Fruit fly (Drosophila melanogaster) whole organism, embryonic: ENCODE measurements around the gene prt.

Experiments used
- BtbVII ChIP-seq: fragments of 200-800 bp; sonication (Bioruptor generic); optimal IDR thresholded peaks from 3 replicates; lab custom pipeline; 2017; ENCODE audit warnings: missing biosample characterization, mild to moderate bottlenecking, missing genetic modification characterization
- Bteb2 ChIP-seq: fragments of 200-800 bp; sonication (Bioruptor generic); optimal IDR thresholded peaks from 2 replicates; lab custom pipeline; 2016; ENCODE audit warnings: missing biosample characterization, missing genetic modification characterization
- CG10147 ChIP-seq: fragments of 200-800 bp; sonication (Bioruptor generic); optimal IDR thresholded peaks from 2 replicates; lab custom pipeline; 2019; ENCODE audit warnings: missing biosample characterization, mild to moderate bottlenecking, missing genetic modification characterization, moderate library complexity
- CG11456 ChIP-seq: fragments of 200-800 bp; sonication (Bioruptor generic); IDR thresholded peaks from 3 replicates; pipeline ENCODE4 v1.3.6; 2022; ENCODE audit warnings: missing biosample characterization, missing genetic modification characterization
- CG11560 ChIP-seq: fragments of 200-800 bp; sonication (Bioruptor generic); IDR thresholded peaks from 3 replicates; pipeline ENCODE4 v1.3.6; 2022; ENCODE audit warnings: missing biosample characterization, missing genetic modification characterization
- CG11695 ChIP-seq: fragments of 200-800 bp; sonication (Bioruptor generic); IDR thresholded peaks from 3 replicates; pipeline ENCODE4 v1.3.6; 2022; ENCODE audit warnings: missing biosample characterization, missing genetic modification characterization
- CG12236 ChIP-seq: fragments of 200-800 bp; sonication (Bioruptor generic); optimal IDR thresholded peaks from 2 replicates; lab custom pipeline; 2016; ENCODE audit warnings: missing biosample characterization, missing genetic modification characterization
- CG13123 ChIP-seq: fragments of 200-800 bp; sonication (Bioruptor generic); optimal IDR thresholded peaks from 2 replicates; lab custom pipeline; 2016; ENCODE audit warnings: missing biosample characterization, missing genetic modification characterization
- CG13775 ChIP-seq: fragments of 200-800 bp; sonication (Bioruptor generic); optimal IDR thresholded peaks from 3 replicates; lab custom pipeline; 2017; ENCODE audit warnings: missing biosample characterization, mild to moderate bottlenecking, missing genetic modification characterization
- CG14441 ChIP-seq: fragments of 200-800 bp; sonication (Bioruptor generic); IDR thresholded peaks from 2 replicates; pipeline ENCODE4 v1.3.6; 2022; ENCODE audit warnings: missing biosample characterization, missing genetic modification characterization
- CG15073 ChIP-seq: fragments of 200-800 bp; sonication (Bioruptor generic); optimal IDR thresholded peaks from 2 replicates; lab custom pipeline; 2016; ENCODE audit warnings: missing biosample characterization, missing genetic modification characterization
- CG17359 ChIP-seq: fragments of 200-800 bp; sonication (Bioruptor generic); optimal IDR thresholded peaks from 3 replicates; lab custom pipeline; 2018; ENCODE audit warnings: missing biosample characterization, mild to moderate bottlenecking, missing genetic modification characterization, moderate library complexity
- CG18619 ChIP-seq: fragments of 200-800 bp; sonication (Bioruptor generic); optimal IDR thresholded peaks from 3 replicates; lab custom pipeline; 2017; ENCODE audit warnings: missing biosample characterization, mild to moderate bottlenecking, missing genetic modification characterization
- CG30403 ChIP-seq: fragments of 200-800 bp; sonication (Bioruptor generic); optimal IDR thresholded peaks from 3 replicates; lab custom pipeline; 2016; ENCODE audit warnings: missing biosample characterization, missing genetic modification characterization
- CG30431 ChIP-seq: fragments of 200-800 bp; sonication (Bioruptor generic); optimal IDR thresholded peaks from 2 replicates; lab custom pipeline; 2017; ENCODE audit warnings: missing biosample characterization, missing genetic modification characterization
- CG3065 ChIP-seq: fragments of 200-800 bp; sonication (Bioruptor generic); optimal IDR thresholded peaks from 2 replicates; lab custom pipeline; 2016; ENCODE audit warnings: missing biosample characterization, missing genetic modification characterization
- CG32772 ChIP-seq: fragments of 200-800 bp; sonication (Bioruptor generic); IDR thresholded peaks from 2 replicates; pipeline ENCODE4 v1.3.6; 2022; ENCODE audit warnings: missing biosample characterization, missing genetic modification characterization
- CG33213 ChIP-seq: fragments of 200-800 bp; sonication (Bioruptor generic); optimal IDR thresholded peaks from 3 replicates; lab custom pipeline; 2016; ENCODE audit warnings: missing biosample characterization, missing genetic modification characterization
- CG4328 ChIP-seq: fragments of 200-800 bp; sonication (Bioruptor generic); optimal IDR thresholded peaks from 3 replicates; lab custom pipeline; 2017; ENCODE audit warnings: missing biosample characterization, missing genetic modification reagents, missing genetic modification characterization
- CG4617 ChIP-seq: fragments of 200-800 bp; sonication (Bioruptor generic); optimal IDR thresholded peaks from 3 replicates; lab custom pipeline; 2016; ENCODE audit warnings: missing biosample characterization, missing genetic modification characterization, borderline replicate concordance
- CG5953 ChIP-seq: fragments of 200-800 bp; sonication (Bioruptor generic); IDR thresholded peaks from 2 replicates; pipeline ENCODE4 v1.3.6; 2022; ENCODE audit warnings: missing biosample characterization, missing genetic modification characterization
- CG6765 ChIP-seq: fragments of 200-800 bp; sonication (Bioruptor generic); optimal IDR thresholded peaks from 3 replicates; lab custom pipeline; 2017; ENCODE audit warnings: missing biosample characterization, mild to moderate bottlenecking, missing genetic modification characterization
- CG7745 ChIP-seq: fragments of 200-800 bp; sonication (Bioruptor generic); optimal IDR thresholded peaks from 2 replicates; lab custom pipeline; 2018; ENCODE audit warnings: missing biosample characterization, mild to moderate bottlenecking, missing genetic modification characterization, moderate library complexity
- CG8089 ChIP-seq: fragments of 200-800 bp; sonication (Bioruptor generic); optimal IDR thresholded peaks from 3 replicates; lab custom pipeline; 2016; ENCODE audit warnings: missing biosample characterization, missing genetic modification characterization
- CG8290 ChIP-seq, 3 experiments: fragments of 200-800 bp; sonication (Bioruptor generic); optimal IDR thresholded peaks; 2 replicates each; lab custom pipeline; 2016 to 2019; ENCODE audit warnings: missing biosample characterization in 3 of 3, missing genetic modification characterization in 3 of 3, mild to moderate bottlenecking in 2 of 3, moderate library complexity in 1 of 3
- CG9727 ChIP-seq: fragments of 200-800 bp; sonication (Bioruptor generic); optimal IDR thresholded peaks from 3 replicates; lab custom pipeline; 2017; ENCODE audit warnings: missing biosample characterization, mild to moderate bottlenecking, missing genetic modification characterization
- Deaf1 ChIP-seq: fragments of 200-800 bp; optimal IDR thresholded peaks from 3 replicates; lab custom pipeline; 2019; ENCODE audit warnings: missing biosample characterization, mild to moderate bottlenecking, missing genetic modification characterization, moderate library complexity
- Drgx ChIP-seq: fragments of 200-800 bp; sonication (Bioruptor generic); IDR thresholded peaks from 2 replicates; pipeline ENCODE4 v1.3.6; 2022; ENCODE audit warnings: missing biosample characterization, missing genetic modification characterization
- Elba2 ChIP-seq: fragments of 200-800 bp; sonication (Bioruptor generic); optimal IDR thresholded peaks from 3 replicates; lab custom pipeline; 2016; ENCODE audit warnings: missing biosample characterization, missing genetic modification characterization
- Ets97D ChIP-seq: fragments of 200-800 bp; sonication (Bioruptor generic); optimal IDR thresholded peaks from 3 replicates; lab custom pipeline; 2016; ENCODE audit warnings: missing biosample characterization, missing genetic modification characterization
- Fer3 ChIP-seq: fragments of 200-800 bp; sonication (Bioruptor generic); optimal IDR thresholded peaks from 2 replicates; lab custom pipeline; 2018; ENCODE audit warnings: missing biosample characterization, mild to moderate bottlenecking, missing genetic modification characterization, moderate library complexity
- HHEX ChIP-seq: fragments of 200-800 bp; sonication (Bioruptor generic); optimal IDR thresholded peaks from 3 replicates; lab custom pipeline; 2017; ENCODE audit warnings: missing biosample characterization, mild to moderate bottlenecking, missing genetic modification characterization, missing genetic modification reagents
- HLH4C ChIP-seq: fragments of 200-800 bp; sonication (Bioruptor generic); IDR thresholded peaks from 3 replicates; pipeline ENCODE4 v1.3.6; 2022; ENCODE audit warnings: missing biosample characterization, missing genetic modification characterization; ENCODE audit not compliant: partially characterized antibody
- Ptx1 ChIP-seq: fragments of 200-800 bp; sonication (Bioruptor generic); IDR thresholded peaks from 2 replicates; pipeline ENCODE4 v1.3.6; 2022; ENCODE audit warnings: missing biosample characterization, missing genetic modification characterization
- Tbp ChIP-seq: fragments of >200 bp; optimal IDR thresholded peaks from 2 replicates; lab custom pipeline; 2018; ENCODE audit warnings: missing biosample characterization, missing genetic modification characterization
- fd102C ChIP-seq: fragments of 200-800 bp; sonication (Bioruptor generic); optimal IDR thresholded peaks from 2 replicates; lab custom pipeline; 2018; ENCODE audit warnings: missing biosample characterization, mild to moderate bottlenecking, missing genetic modification characterization, moderate library complexity
- gce ChIP-seq: fragments of 200-800 bp; sonication (Bioruptor generic); IDR thresholded peaks from 3 replicates; pipeline ENCODE4 v1.3.6; 2022; ENCODE audit warnings: missing biosample characterization, missing genetic modification characterization
- hb ChIP-seq: fragments of 200-800 bp; sonication (Bioruptor generic); IDR thresholded peaks from 3 replicates; pipeline ENCODE4 v1.3.6; 2022; ENCODE audit warnings: missing biosample characterization, missing genetic modification characterization; ENCODE audit not compliant: partially characterized antibody
- her ChIP-seq: fragments of 200-800 bp; sonication (Bioruptor generic); optimal IDR thresholded peaks from 2 replicates; lab custom pipeline; 2016; ENCODE audit warnings: missing biosample characterization, missing genetic modification characterization
- hkb ChIP-seq, 2 experiments: fragments of 200-800 bp in 1 of 2; fragments of >200 bp in 1 of 2; sonication (Bioruptor generic) in 1 of 2; IDR thresholded peaks in 1 of 2; optimal IDR thresholded peaks in 1 of 2; 2 replicates each; pipeline versions ENCODE4 v1.3.6 to Lab custom; 2017 to 2022; ENCODE audit warnings: missing biosample characterization in 1 of 2, missing genetic modification characterization in 1 of 2
- ind ChIP-seq: fragments of 200-800 bp; sonication (Bioruptor generic); optimal IDR thresholded peaks from 3 replicates; lab custom pipeline; 2016; ENCODE audit warnings: missing biosample characterization, missing genetic modification characterization
- lola ChIP-seq, 3 experiments: fragments of >200 bp in 2 of 3; fragments of 200-800 bp in 1 of 3; sonication (Bioruptor generic) in 1 of 3; optimal IDR thresholded peaks; 2 replicates each; lab custom pipeline; 2017 to 2019; ENCODE audit warnings: missing biosample characterization in 3 of 3, missing genetic modification characterization in 3 of 3, mild to moderate bottlenecking in 1 of 3, moderate library complexity in 1 of 3
- pho ChIP-seq: fragments of 200-800 bp; sonication (Bioruptor generic); optimal IDR thresholded peaks from 2 replicates; lab custom pipeline; 2016; ENCODE audit warnings: missing biosample characterization, missing genetic modification characterization
- repo ChIP-seq: fragments of 200-800 bp; sonication (Bioruptor generic); optimal IDR thresholded peaks from 2 replicates; lab custom pipeline; 2016; ENCODE audit warnings: missing biosample characterization, missing genetic modification characterization
- sim ChIP-seq: fragments of 200-800 bp; sonication (Bioruptor generic); IDR thresholded peaks from 2 replicates; pipeline ENCODE4 v1.3.6; 2022; ENCODE audit warnings: missing biosample characterization, missing genetic modification characterization
- sqz ChIP-seq: fragments of 200-800 bp; sonication (Bioruptor generic); optimal IDR thresholded peaks from 3 replicates; lab custom pipeline; 2018; ENCODE audit warnings: missing biosample characterization, mild to moderate bottlenecking, missing genetic modification characterization
- ssp ChIP-seq: fragments of 200-800 bp; sonication (Bioruptor generic); IDR thresholded peaks from 2 replicates; pipeline ENCODE4 v1.3.6; 2022; ENCODE audit warnings: missing biosample characterization, missing genetic modification characterization
- stc ChIP-seq: fragments of 200-800 bp; sonication (Bioruptor generic); IDR thresholded peaks from 2 replicates; pipeline ENCODE4 v1.3.6; 2022; ENCODE audit warnings: missing biosample characterization, missing genetic modification characterization
- unc-4 ChIP-seq: fragments of 200-800 bp; sonication (Bioruptor generic); IDR thresholded peaks from 2 replicates; pipeline ENCODE4 v1.3.6; 2022; ENCODE audit warnings: missing biosample characterization, missing genetic modification characterization; ENCODE audit not compliant: partially characterized antibody
- zen2 ChIP-seq: fragments of 200-800 bp; sonication (Bioruptor generic); IDR thresholded peaks from 3 replicates; pipeline ENCODE4 v1.3.6; 2022; ENCODE audit warnings: missing biosample characterization, missing genetic modification characterization; ENCODE audit not compliant: partially characterized antibody

prt gene

DNA sequence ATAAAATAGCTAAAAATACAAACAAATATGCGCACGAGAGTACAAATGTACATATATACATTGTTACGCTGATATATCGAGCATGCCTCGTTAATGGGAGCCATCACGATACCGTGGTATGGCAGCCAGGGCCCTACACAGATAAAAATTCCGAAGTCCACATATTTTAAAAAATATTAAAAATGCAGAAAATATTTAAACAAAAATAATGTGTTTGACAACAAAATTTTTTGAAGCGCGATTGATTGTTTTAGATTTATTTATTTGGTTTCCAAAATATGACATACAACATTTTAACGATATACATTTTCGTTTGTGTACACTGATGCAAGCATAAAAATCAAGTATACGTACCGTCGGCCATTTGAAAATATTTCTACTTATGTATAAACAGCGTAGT lies 27.9 kb upstream of the prt start (continued):
- TF ChIP-seq CG12236, result no peak
- peak; percentile 54 for TF ChIP-seq ssp (GFP tag; lab: Robert Waterston, UW)
- no peak for TF ChIP-seq sim (GFP tag; lab: Robert Waterston, UW)
- peak; percentile 83 for TF ChIP-seq BtbVII (GFP tag; lab: Kevin White, UChicago)
- peak; percentile 88 for TF ChIP-seq Drgx (GFP tag; lab: Robert Waterston, UW)
- TF ChIP-seq Ptx1 (GFP tag; lab: Robert Waterston, UW), result peak; percentile 86
- peak; percentile 13 for TF ChIP-seq CG8089 (GFP tag; lab: Kevin White, UChicago)
- peak; percentile 21 for TF ChIP-seq CG8290 (GFP tag; optimal IDR thresholded peaks at IDR 0.05; lab: Kevin White, UChicago)
- TF ChIP-seq CG8290 (tag; optimal IDR thresholded peaks at IDR 0.05; lab: Kevin White, UChicago), result peak in 1 of 2 experiments; percentile 24
- no peak for TF ChIP-seq CG4328
- TF ChIP-seq CG11456 (GFP tag; lab: Robert Waterston, UW), result peak; percentile 75; the same call in 2 of the 3 replicates
- peak; percentile 24 for TF ChIP-seq Ets97D
- peak; percentile 79 for TF ChIP-seq CG6765 (GFP tag; lab: Kevin White, UChicago)
- no peak for TF ChIP-seq Elba2 (GFP tag; lab: Kevin White, UChicago)
- peak; percentile 75 for TF ChIP-seq Bteb2
- peak; percentile 81 for TF ChIP-seq CG13775 (GFP tag; lab: Kevin White, UChicago)
- TF ChIP-seq pho, result peak; percentile 78
- TF ChIP-seq ind (GFP tag; lab: Kevin White, UChicago), result peak; percentile 82
- TF ChIP-seq CG3065 (GFP tag; lab: Kevin White, UChicago), result peak; percentile 13
- peak; percentile 13 for TF ChIP-seq repo (GFP tag; lab: Kevin White, UChicago)
- no peak for TF ChIP-seq Tbp (GFP tag; lab: Kevin White, UChicago)
- peak; percentile 86 for TF ChIP-seq CG30403 (GFP tag; lab: Kevin White, UChicago)
- peak; percentile 16 for TF ChIP-seq CG33213 (GFP tag; lab: Kevin White, UChicago)
- peak; percentile 29 for TF ChIP-seq CG30431 (GFP tag; lab: Kevin White, UChicago)
- peak; percentile 85 for TF ChIP-seq CG9727
- TF ChIP-seq CG4617 (GFP tag; lab: Kevin White, UChicago), result peak; percentile 16
- peak; percentile 79 for TF ChIP-seq CG14441
- TF ChIP-seq CG15073 (GFP tag; lab: Kevin White, UChicago), result no peak
- peak; percentile 58; the same call in 2 of the 3 replicates for TF ChIP-seq CG11560
- no peak for TF ChIP-seq hkb (optimal IDR thresholded peaks at IDR 0.05; lab: Kevin White, UChicago)
- peak; percentile 89 for TF ChIP-seq hkb (GFP tag; IDR thresholded peaks at IDR 0.05; lab: Robert Waterston, UW)
- TF ChIP-seq unc-4 (GFP tag; lab: Robert Waterston, UW), result no peak
- peak; percentile 63 for TF ChIP-seq Deaf1 (tag; lab: Kevin White, UChicago)
- TF ChIP-seq CG7745 (tag; lab: Kevin White, UChicago), result no peak
- no peak for TF ChIP-seq CG13123 (GFP tag; lab: Kevin White, UChicago)
- TF ChIP-seq HHEX (GFP tag; lab: Kevin White, UChicago), result peak; percentile 67
- no peak for TF ChIP-seq fd102C (GFP tag; lab: Kevin White, UChicago)
- peak; percentile 56 for TF ChIP-seq her
- TF ChIP-seq stc (GFP tag; lab: Robert Waterston, UW), result peak; percentile 81
- peak; percentile 76 for TF ChIP-seq CG18619 (GFP tag; lab: Kevin White, UChicago)
- TF ChIP-seq CG32772 (GFP tag; lab: Robert Waterston, UW), result peak; percentile 68; the same call in 1 of the 2 replicates
- no peak; the same call in 1 of the 2 replicates for TF ChIP-seq CG5953 (GFP tag; lab: Robert Waterston, UW)
- TF ChIP-seq zen2 (GFP tag; lab: Robert Waterston, UW), result no peak
- peak; percentile 86 for TF ChIP-seq CG11695
- TF ChIP-seq CG17359 (tag; lab: Kevin White, UChicago), result peak; percentile 85
- TF ChIP-seq gce (GFP tag; lab: Robert Waterston, UW), result no peak
- no peak for TF ChIP-seq lola (GFP tag; optimal IDR thresholded peaks at IDR 0.05; lab: Kevin White, UChicago)
- TF ChIP-seq Fer3 (tag; lab: Kevin White, UChicago), result peak; percentile 90
- peak; percentile 86 for TF ChIP-seq CG10147 (GFP tag; lab: Kevin White, UChicago)
- peak; percentile 33 for TF ChIP-seq sqz (GFP tag; lab: Kevin White, UChicago)
- no peak for TF ChIP-seq hb (GFP tag; lab: Robert Waterston, UW)
- no peak for TF ChIP-seq HLH4C (GFP tag; lab: Robert Waterston, UW)
